Worm (Caenorhabditis elegans) whole organism, young adult: ENCODE results near the gene T28H10.1.

ENCODE experiments used
- F33H1.4 ChIP-seq: fragments of 200-800 bp; sonication (Bioruptor generic); IDR thresholded peaks from 2 replicates; pipeline ENCODE4 v1.3.6; 2022; ENCODE audit warnings: missing genetic modification reagents, missing genetic modification characterization, missing compliant biosample characterization
- F52B5.7 ChIP-seq: sonication (generic microtip); optimal IDR thresholded peaks from 2 replicates; lab custom pipeline; 2016; ENCODE audit warnings: mild to moderate bottlenecking, missing genetic modification characterization, missing compliant biosample characterization
- ceh-79 ChIP-seq: sonication (generic microtip); optimal IDR thresholded peaks from 2 replicates; lab custom pipeline; 2017; ENCODE audit warnings: mild to moderate bottlenecking, missing genetic modification characterization, missing compliant biosample characterization
- fkh-3 ChIP-seq: sonication (generic microtip); optimal IDR thresholded peaks from 2 replicates; lab custom pipeline; 2016; ENCODE audit warnings: mild to moderate bottlenecking, missing genetic modification characterization, missing compliant biosample characterization
- snpc-3.4 ChIP-seq: sonication (generic microtip); optimal IDR thresholded peaks from 2 replicates; lab custom pipeline; 2017; ENCODE audit warnings: missing genetic modification characterization, mild to moderate bottlenecking, missing compliant biosample characterization, antibody characterized with exemption, moderate library complexity, missing genotype, missing genetic modification reagents
- ztf-18 ChIP-seq: sonication (generic microtip); optimal IDR thresholded peaks from 2 replicates; lab custom pipeline; 2016; ENCODE audit warnings: missing genotype, mild to moderate bottlenecking, missing genetic modification characterization, missing compliant biosample characterization

DNA sequence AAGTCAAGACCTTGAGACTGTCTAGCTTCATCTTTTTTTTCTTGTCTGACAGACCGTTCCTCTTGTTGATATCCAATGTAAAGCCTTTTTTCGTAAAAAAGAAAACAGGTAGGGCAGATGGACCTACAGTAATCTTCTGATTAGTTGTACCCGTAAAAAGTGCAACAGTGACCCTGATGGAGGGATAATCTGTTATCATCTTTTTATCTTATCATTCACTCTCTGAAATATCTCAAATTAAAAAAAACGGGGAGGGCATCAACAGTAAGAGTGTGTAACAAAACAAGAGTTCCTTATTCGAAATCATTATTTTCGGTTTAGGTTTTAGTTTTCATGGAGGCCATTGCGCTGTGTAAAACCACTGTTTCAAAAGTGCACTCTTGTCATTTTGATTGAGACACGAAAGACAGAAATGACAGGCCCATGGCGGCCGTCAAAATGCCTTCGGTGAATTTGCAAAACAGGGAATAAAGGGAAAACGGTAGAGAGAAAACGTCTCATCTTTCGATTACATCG, 30.1 kb downstream of the T28H10.1 start:
- TF ChIP-seq F33H1.4 (no peak), snpc-3.4 (tag; lab: Kevin White, UChicago) (no peak), ceh-79 (tag; lab: Kevin White, UChicago) (no peak), F52B5.7 (tag; lab: Kevin White, UChicago) (no peak), ztf-18 (tag; lab: Kevin White, UChicago) (no peak), fkh-3 (tag; lab: Kevin White, UChicago) (no peak)
